Fruit fly (Drosophila melanogaster): ENCODE data around the gene CG2120.

dm6 chrX:8092893-8093721 is 42.5 kb upstream of the CG2120 start:
- TF ChIP-seq insv (optimal IDR thresholded peaks at IDR 0.05) (no peak), h (optimal IDR thresholded peaks at IDR 0.05) (no peak), psq (optimal IDR thresholded peaks at IDR 0.05) (no peak), Sin3A (optimal IDR thresholded peaks at IDR 0.05) (no peak), ttk (optimal IDR thresholded peaks at IDR 0.05) (no peak), Myc (optimal IDR thresholded peaks at IDR 0.05) (no peak)
